Worm (Caenorhabditis elegans) whole organism, L3 larva: ENCODE results near the gene fkh-3.

Experiments
- ceh-9 ChIP-seq: sonication (generic microtip); optimal IDR thresholded peaks from 2 replicates; lab custom pipeline; 2018; ENCODE audit warnings: missing biosample characterization, missing genetic modification characterization
- egl-27 ChIP-seq: sonication (generic microtip); optimal IDR thresholded peaks from 4 replicates; lab custom pipeline; 2017; ENCODE audit warnings: missing biosample characterization, missing genetic modification reagents, missing genetic modification characterization
- fkh-10 ChIP-seq: sonication (generic microtip); optimal IDR thresholded peaks from 2 replicates; lab custom pipeline; 2017; ENCODE audit warnings: missing biosample characterization, missing genetic modification reagents, missing genetic modification characterization
- fos-1 ChIP-seq: fragments of 150-350 bp; optimal IDR thresholded peaks from 2 replicates; lab custom pipeline; 2014; ENCODE audit warnings: missing biosample characterization, missing genetic modification characterization
- lin-15B ChIP-seq: fragments of 150-350 bp; optimal IDR thresholded peaks from 2 replicates; lab custom pipeline; 2014; ENCODE audit warnings: missing biosample characterization, missing genetic modification characterization
- lin-39 ChIP-seq: fragments of 150-350 bp; optimal IDR thresholded peaks from 2 replicates; lab custom pipeline; 2018; ENCODE audit warnings: missing biosample characterization, missing genetic modification reagents, missing genetic modification characterization
- mdl-1 ChIP-seq: fragments of 150-350 bp; optimal IDR thresholded peaks from 2 replicates; lab custom pipeline; 2014; ENCODE audit warnings: missing biosample characterization, missing genetic modification characterization
- nhr-11 ChIP-seq: fragments of 150-350 bp; optimal IDR thresholded peaks from 2 replicates; lab custom pipeline; 2014; ENCODE audit warnings: missing biosample characterization, missing genetic modification characterization
- nhr-25 ChIP-seq: sonication (generic microtip); optimal IDR thresholded peaks from 2 replicates; lab custom pipeline; 2017; ENCODE audit warnings: missing biosample characterization, missing genetic modification characterization
- snpc-4 ChIP-seq: fragments of 150-350 bp; optimal IDR thresholded peaks from 2 replicates; lab custom pipeline; 2014; ENCODE audit warnings: missing biosample characterization, missing genetic modification characterization
- unc-39 ChIP-seq: sonication (generic microtip); optimal IDR thresholded peaks from 4 replicates; lab custom pipeline; 2017; ENCODE audit warnings: missing biosample characterization, missing genetic modification characterization

- TF ChIP-seq mdl-1 (tag; lab: Kevin White, UChicago) (no peak), lin-39 (tag; lab: Kevin White, UChicago) (no peak), unc-39 (tag; lab: Kevin White, UChicago) (no peak), fkh-10 (no peak), egl-27 (tag; lab: Kevin White, UChicago) (no peak), lin-15B (no peak), nhr-11 (tag; lab: Kevin White, UChicago) (no peak), fos-1 (tag; lab: Kevin White, UChicago) (no peak), ceh-9 (tag; lab: Kevin White, UChicago) (no peak), nhr-25 (tag; lab: Kevin White, UChicago) (no peak), snpc-4 (tag; lab: Kevin White, UChicago) (no peak)
These were observed 45.9 kb upstream of the fkh-3 start, which contains the start of gene col-184 for ce11 chrX:13469047-13469633.
